Worm (Caenorhabditis elegans): ENCODE data around the gene snx-13.

ce11 chrIV:17053261-17053660 lies 34.0 kb downstream of the snx-13 start, which contains the start of gene Y116A8C.23:
- TF ChIP-seq ets-7 (tag; optimal IDR thresholded peaks at IDR 0.05) = no peak
- TF ChIP-seq tbx-37 (GFP tag; conservative IDR thresholded peaks at IDR 0.05) = no peak
- TF ChIP-seq aly-1 (tag; optimal IDR thresholded peaks at IDR 0.05) = no peak
- no peak for TF ChIP-seq ama-1 (optimal IDR thresholded peaks at IDR 0.05)
- no peak for TF ChIP-seq scrt-1 (GFP tag; IDR thresholded peaks at IDR 0.05)
- TF ChIP-seq pes-1 (GFP tag; IDR thresholded peaks at IDR 0.05) = no peak
- TF ChIP-seq ceh-13 (GFP tag; optimal IDR thresholded peaks at IDR 0.05) = no peak
- no peak for TF ChIP-seq tbx-11 (GFP tag; IDR thresholded peaks at IDR 0.05)
- TF ChIP-seq F13C5.2 (tag; optimal IDR thresholded peaks at IDR 0.05) = no peak
- no peak for TF ChIP-seq tra-4 (tag; optimal IDR thresholded peaks at IDR 0.05)
